Worm (Caenorhabditis elegans) whole organism, L4 larva: Measurements from ENCODE around the gene set-31.
A peak's percentile ranks its signal among the peaks of the same experiment; 100 is the strongest.

Experiments
- D1046.2 ChIP-seq: fragments of 200-800 bp; sonication (Bioruptor generic); IDR thresholded peaks from 2 replicates; pipeline ENCODE4 v1.3.6; 2022; ENCODE audit warnings: missing genetic modification characterization, missing compliant biosample characterization
- F37D6.2 ChIP-seq: sonication (generic microtip); optimal IDR thresholded peaks from 2 replicates; lab custom pipeline; 2016; ENCODE audit warnings: mild to moderate bottlenecking, missing genetic modification characterization, missing compliant biosample characterization
- R02D3.7 ChIP-seq: fragments of 150-350 bp; sonication (generic microtip); optimal IDR thresholded peaks from 3 replicates; lab custom pipeline; 2014; ENCODE audit warnings: missing biosample characterization, missing genetic modification characterization
- T20F7.1 ChIP-seq: fragments of 200-800 bp; sonication (Bioruptor generic); optimal IDR thresholded peaks from 2 replicates; lab custom pipeline; 2018; ENCODE audit warnings: mild to moderate bottlenecking, missing genetic modification characterization, missing compliant biosample characterization
- ZK337.2 ChIP-seq: fragments of 200-800 bp; sonication (Bioruptor generic); IDR thresholded peaks from 2 replicates; pipeline ENCODE4 v1.3.6; 2022; ENCODE audit warnings: missing genetic modification reagents, missing genetic modification characterization, missing compliant biosample characterization
- ZK546.5 ChIP-seq, 2 experiments: sonication (generic microtip); optimal IDR thresholded peaks; 2 replicates each; lab custom pipeline; 2017; ENCODE audit warnings: missing biosample characterization in 2 of 2, missing genetic modification characterization in 2 of 2
- aha-1 ChIP-seq: fragments of 150-350 bp; peaks from one replicate; lab custom pipeline; 2014; ENCODE audit warnings: missing biosample characterization, missing genetic modification characterization
- ama-1 ChIP-seq: fragments of 150-350 bp; optimal IDR thresholded peaks from 2 replicates; lab custom pipeline; 2014; ENCODE audit warnings: inconsistent platforms, mixed read lengths
- cey-2 ChIP-seq: sonication (generic microtip); optimal IDR thresholded peaks from 3 replicates; lab custom pipeline; 2017; ENCODE audit warnings: missing genetic modification characterization, mild to moderate bottlenecking, missing compliant biosample characterization, antibody characterized with exemption, borderline replicate concordance; ENCODE audit not compliant: insufficient read depth
- daf-12 ChIP-seq: fragments of 150-350 bp; optimal IDR thresholded peaks from 2 replicates; lab custom pipeline; 2014; ENCODE audit warnings: missing biosample characterization, missing genetic modification reagents, missing genetic modification characterization
- daf-16 ChIP-seq, 3 experiments: sonication (generic microtip); optimal IDR thresholded peaks; 2 replicates each; lab custom pipeline; 2016 to 2017; ENCODE audit warnings: missing genetic modification characterization in 3 of 3, missing genetic modification reagents in 3 of 3, mild to moderate bottlenecking in 2 of 3, missing compliant biosample characterization in 2 of 3, missing biosample characterization in 1 of 3, moderate library complexity in 1 of 3
- dmd-8 ChIP-seq: fragments of 200-800 bp; sonication (Bioruptor generic); IDR thresholded peaks from 2 replicates; pipeline ENCODE4 v1.3.6; 2022; ENCODE audit warnings: missing genetic modification characterization, missing compliant biosample characterization
- dpl-1 ChIP-seq: fragments of 150-350 bp; optimal IDR thresholded peaks from 2 replicates; lab custom pipeline; 2014; ENCODE audit warnings: missing biosample characterization, missing genetic modification reagents, missing genetic modification characterization
- egl-27 ChIP-seq: sonication (generic microtip); optimal IDR thresholded peaks from 3 replicates; lab custom pipeline; 2017; ENCODE audit warnings: missing biosample characterization, missing genetic modification reagents, missing genetic modification characterization
- fos-1 ChIP-seq: fragments of 150-350 bp; optimal IDR thresholded peaks from 2 replicates; lab custom pipeline; 2014; ENCODE audit warnings: missing biosample characterization, missing genetic modification characterization
- gei-8 ChIP-seq: fragments of 200-800 bp; sonication (Bioruptor generic); optimal IDR thresholded peaks from 2 replicates; lab custom pipeline; 2018; ENCODE audit warnings: mild to moderate bottlenecking, missing genetic modification characterization, missing compliant biosample characterization
- hif-1 ChIP-seq, 2 experiments: sonication (generic microtip); optimal IDR thresholded peaks; 2 replicates each; lab custom pipeline; 2016 to 2017; ENCODE audit warnings: missing compliant biosample characterization in 2 of 2, missing genetic modification characterization in 2 of 2, missing genetic modification reagents in 2 of 2, missing genotype in 2 of 2, mild to moderate bottlenecking in 1 of 2
- hmg-1.1 ChIP-seq: fragments of 200-800 bp; sonication (Bioruptor generic); IDR thresholded peaks from 2 replicates; pipeline ENCODE4 v1.3.6; 2022; ENCODE audit warnings: missing genetic modification reagents, missing genetic modification characterization, missing compliant biosample characterization
- jun-1 ChIP-seq: fragments of 150-350 bp; optimal IDR thresholded peaks from 2 replicates; lab custom pipeline; 2014; ENCODE audit warnings: missing biosample characterization, missing genetic modification reagents, missing genetic modification characterization
- lin-13 ChIP-seq: fragments of 150-350 bp; optimal IDR thresholded peaks from 2 replicates; lab custom pipeline; 2014; ENCODE audit warnings: missing biosample characterization, missing genetic modification reagents, missing genetic modification characterization
- lin-38 ChIP-seq: fragments of 200-800 bp; sonication (Bioruptor generic); IDR thresholded peaks from 2 replicates; pipeline ENCODE4 v1.3.6; 2022; ENCODE audit warnings: missing genetic modification reagents, missing genetic modification characterization, missing compliant biosample characterization
- lir-3 ChIP-seq: sonication (generic microtip); optimal IDR thresholded peaks from 2 replicates; lab custom pipeline; 2016; ENCODE audit warnings: mild to moderate bottlenecking, missing genetic modification characterization, missing compliant biosample characterization
- lsy-2 ChIP-seq, 2 experiments: fragments of 150-350 bp in 1 of 2; sonication (generic microtip) in 1 of 2; optimal IDR thresholded peaks; 2 replicates each; lab custom pipeline; 2014 to 2017; ENCODE audit warnings: missing biosample characterization in 2 of 2, missing genetic modification characterization in 2 of 2
- madf-5 ChIP-seq, 2 experiments: fragments of 200-800 bp; sonication (Bioruptor generic); IDR thresholded peaks; 2 replicates each; pipeline ENCODE4 v1.3.6; 2022; ENCODE audit warnings: missing compliant biosample characterization in 2 of 2, missing genetic modification characterization in 2 of 2
- mdl-1 ChIP-seq, 2 experiments: fragments of 150-350 bp in 1 of 2; sonication (generic microtip) in 1 of 2; optimal IDR thresholded peaks; 2 replicates each; lab custom pipeline; 2014 to 2017; ENCODE audit warnings: missing biosample characterization in 2 of 2, missing genetic modification characterization in 2 of 2
- mes-2 ChIP-seq: sonication (generic microtip); optimal IDR thresholded peaks from 2 replicates; lab custom pipeline; 2016; ENCODE audit warnings: missing genotype, mild to moderate bottlenecking, missing genetic modification characterization, missing compliant biosample characterization; ENCODE audit not compliant: poor library complexity, severe bottlenecking
- nhr-10 ChIP-seq: fragments of 150-350 bp; optimal IDR thresholded peaks from 2 replicates; lab custom pipeline; 2014; ENCODE audit warnings: missing biosample characterization, missing genetic modification characterization
- nhr-102 ChIP-seq: sonication (generic microtip); optimal IDR thresholded peaks from 2 replicates; lab custom pipeline; 2016; ENCODE audit warnings: mild to moderate bottlenecking, missing genetic modification characterization, moderate library complexity, missing compliant biosample characterization
- nhr-25 ChIP-seq: sonication (generic microtip); optimal IDR thresholded peaks from 2 replicates; lab custom pipeline; 2017; ENCODE audit warnings: missing genetic modification characterization, mild to moderate bottlenecking, missing compliant biosample characterization, antibody characterized with exemption, moderate library complexity, borderline replicate concordance; ENCODE audit not compliant: insufficient read depth
- nhr-6 ChIP-seq: fragments of 150-350 bp; optimal IDR thresholded peaks from 2 replicates; lab custom pipeline; 2014; ENCODE audit warnings: missing biosample characterization, missing genetic modification characterization
- nhr-77 ChIP-seq: fragments of 150-350 bp; optimal IDR thresholded peaks from 2 replicates; lab custom pipeline; 2014; ENCODE audit warnings: missing biosample characterization, missing genetic modification characterization
- rbr-2 ChIP-seq: sonication (generic microtip); optimal IDR thresholded peaks from 2 replicates; lab custom pipeline; 2016; ENCODE audit warnings: missing genotype, missing genetic modification characterization, missing compliant biosample characterization
- sdz-12 ChIP-seq: fragments of 200-800 bp; sonication (Bioruptor generic); optimal IDR thresholded peaks from 2 replicates; lab custom pipeline; 2018; ENCODE audit warnings: mild to moderate bottlenecking, missing genetic modification characterization, missing compliant biosample characterization
- spr-1 ChIP-seq: sonication (generic microtip); optimal IDR thresholded peaks from 2 replicates; lab custom pipeline; 2016; ENCODE audit warnings: mild to moderate bottlenecking, missing genetic modification characterization, missing compliant biosample characterization
- spr-3 ChIP-seq: fragments of 200-800 bp; sonication (Bioruptor generic); optimal IDR thresholded peaks from 2 replicates; lab custom pipeline; 2018; ENCODE audit warnings: mild to moderate bottlenecking, missing genetic modification characterization, missing compliant biosample characterization
- unc-130 ChIP-seq: sonication (generic microtip); optimal IDR thresholded peaks from 2 replicates; lab custom pipeline; 2016; ENCODE audit warnings: missing genetic modification reagents, missing genetic modification characterization, missing compliant biosample characterization
- unc-62 ChIP-seq, 3 experiments: fragments of 150-350 bp in 1 of 3; sonication (generic microtip); optimal IDR thresholded peaks in 2 of 3; peaks in 1 of 3; 1 replicate in 1 of 3; 2 replicates in 2 of 3; lab custom pipeline; 2014 to 2017; ENCODE audit warnings: missing biosample characterization in 3 of 3, missing genetic modification characterization in 3 of 3, missing genetic modification reagents in 3 of 3, missing genotype in 1 of 3
- vab-7 ChIP-seq: fragments of 200-800 bp; sonication (Bioruptor generic); IDR thresholded peaks from 2 replicates; pipeline ENCODE4 v1.3.6; 2022; ENCODE audit warnings: missing genetic modification reagents, missing genetic modification characterization, missing compliant biosample characterization
- zfp-2 ChIP-seq: sonication (generic microtip); optimal IDR thresholded peaks from 2 replicates; lab custom pipeline; 2016; ENCODE audit warnings: mild to moderate bottlenecking, missing genetic modification characterization, missing compliant biosample characterization

set-31 gene

ce11 chrV:14422317-14422716, 4.6 kb downstream of the set-31 start, which contains the start of gene pas-1 (continued):
- no peak for TF ChIP-seq mdl-1 (tag; optimal IDR thresholded peaks at IDR 0.05; lab: Kevin White, UChicago)
- peak; percentile 67 for TF ChIP-seq ama-1 (lab: Kevin White, UChicago)
- TF ChIP-seq dpl-1: no peak
- no peak for TF ChIP-seq jun-1 (tag; lab: Kevin White, UChicago)
- peak; percentile 74 for TF ChIP-seq dmd-8 (GFP tag; lab: Robert Waterston, UW)
- peak; percentile 60 for TF ChIP-seq lin-38 (GFP tag; lab: Robert Waterston, UW)
- no peak for TF ChIP-seq egl-27 (tag; lab: Kevin White, UChicago)
- peak; percentile 29 for TF ChIP-seq nhr-102 (tag; lab: Kevin White, UChicago)

ce11 chrV:14423268-14423667, 5.6 kb downstream of the set-31 start, which contains the start of gene rpoa-12:
TSS of gene rpoa-12 (minus strand) at chrV:14423304.
- TF ChIP-seq sdz-12 (GFP tag; lab: Kevin White, UChicago) (no peak), lin-38 (GFP tag; lab: Robert Waterston, UW) (peak; percentile 68), daf-12 (tag; lab: Kevin White, UChicago) (no peak), dmd-8 (GFP tag; lab: Robert Waterston, UW) (no peak), mes-2 (tag; lab: Kevin White, UChicago) (peak; percentile 77), daf-16 (GFP tag; optimal IDR thresholded peaks at IDR 0.05; lab: Kevin White, UChicago) (no peak), daf-16 (tag; optimal IDR thresholded peaks at IDR 0.05; lab: Kevin White, UChicago) (peak; percentile 17), lir-3 (tag; lab: Kevin White, UChicago) (no peak), aha-1 (no peak), unc-62 (GFP tag; optimal IDR thresholded peaks at IDR 0.05 in 1 of 2; lab: Kevin White, UChicago) (no peak), unc-62 (tag; optimal IDR thresholded peaks at IDR 0.05; lab: Kevin White, UChicago) (no peak), zfp-2 (tag; lab: Kevin White, UChicago) (no peak), F37D6.2 (tag; lab: Kevin White, UChicago) (peak; percentile 23), spr-3 (no peak), ZK546.5 (tag; optimal IDR thresholded peaks at IDR 0.05; lab: Kevin White, UChicago) (no peak), nhr-25 (tag; lab: Kevin White, UChicago) (peak; percentile 16), madf-5 (GFP tag; IDR thresholded peaks at IDR 0.05; lab: Robert Waterston, UW) (no peak), hif-1 (tag; optimal IDR thresholded peaks at IDR 0.05; lab: Kevin White, UChicago) (peak in 1 of 2 experiments; percentile 74), unc-130 (peak; percentile 47), D1046.2 (GFP tag; lab: Robert Waterston, UW) (no peak), lsy-2 (tag; optimal IDR thresholded peaks at IDR 0.05; lab: Kevin White, UChicago) (peak in 1 of 2 experiments; percentile 42), spr-1 (no peak), T20F7.1 (no peak), nhr-77 (tag; lab: Kevin White, UChicago) (no peak), rbr-2 (tag; lab: Kevin White, UChicago) (peak; percentile 21), gei-8 (no peak), R02D3.7 (tag; lab: Kevin White, UChicago) (no peak), nhr-6 (peak; percentile 64), nhr-10 (tag; lab: Kevin White, UChicago) (no peak), mdl-1 (tag; optimal IDR thresholded peaks at IDR 0.05; lab: Kevin White, UChicago) (no peak), dpl-1 (peak; percentile 28), vab-7 (GFP tag; lab: Robert Waterston, UW) (no peak), cey-2 (tag; lab: Kevin White, UChicago) (no peak)

- TF ChIP-seq nhr-6: peak; percentile 86
- peak; percentile 18 for TF ChIP-seq lin-13 (GFP tag; lab: Kevin White, UChicago)
- no peak for TF ChIP-seq ZK337.2 (GFP tag; lab: Robert Waterston, UW)
- peak; percentile 36 for TF ChIP-seq unc-130
- TF ChIP-seq hmg-1.1 (GFP tag; lab: Robert Waterston, UW): peak; percentile 40; the same call in 1 of the 2 replicates
- peak; percentile 88 for TF ChIP-seq mes-2 (tag; lab: Kevin White, UChicago)
- TF ChIP-seq fos-1 (tag; lab: Kevin White, UChicago): no peak
- TF ChIP-seq dpl-1: peak; percentile 29
These were observed 7.3 kb downstream of the set-31 start, which contains the start of gene rrsr-1 for ce11 chrV:14424958-14425492. TSS of gene rrsr-1 (minus strand) at chrV:14425008.
